Fruit fly (Drosophila melanogaster) whole organism, embryonic: ENCODE results near the gene CG10337.
A peak's percentile ranks its signal among the peaks of the same experiment; 100 is the strongest.

Source experiments
- Awh ChIP-seq: fragments of 200-800 bp; sonication (Bioruptor generic); IDR thresholded peaks from 2 replicates; pipeline ENCODE4, ENCODE4 v1.3.6; 2022; ENCODE audit warnings: missing biosample characterization, missing genetic modification characterization
- C15 ChIP-seq: fragments of 200-800 bp; sonication (Bioruptor generic); IDR thresholded peaks from 3 replicates; pipeline ENCODE4 v1.3.6; 2022; ENCODE audit warnings: missing biosample characterization, missing genetic modification characterization
- CG10565 ChIP-seq: fragments of 200-800 bp; sonication (Bioruptor generic); optimal IDR thresholded peaks from 3 replicates; lab custom pipeline; 2016; ENCODE audit warnings: missing biosample characterization, mild to moderate bottlenecking, missing genetic modification characterization
- CG13894 ChIP-seq: fragments of 200-800 bp; sonication (Bioruptor generic); optimal IDR thresholded peaks from 3 replicates; lab custom pipeline; 2018; ENCODE audit warnings: missing biosample characterization, mild to moderate bottlenecking, missing genetic modification characterization, moderate library complexity
- CG14014 ChIP-seq: fragments of 200-800 bp; sonication (Bioruptor generic); IDR thresholded peaks from 2 replicates; pipeline ENCODE4 v1.3.6; 2022; ENCODE audit warnings: missing biosample characterization, missing genetic modification characterization
- CG15696 ChIP-seq: fragments of 200-800 bp; sonication (Bioruptor generic); optimal IDR thresholded peaks from 2 replicates; lab custom pipeline; 2019; ENCODE audit warnings: missing biosample characterization, mild to moderate bottlenecking, missing genetic modification characterization, moderate library complexity
- CG16863 ChIP-seq: fragments of 200-800 bp; sonication (Bioruptor generic); optimal IDR thresholded peaks from 3 replicates; lab custom pipeline; 2016; ENCODE audit warnings: missing biosample characterization, missing genetic modification characterization
- CG17328 ChIP-seq: fragments of 200-800 bp; sonication (Bioruptor generic); IDR thresholded peaks from 2 replicates; pipeline ENCODE4 v1.3.6; 2022; ENCODE audit warnings: missing biosample characterization, missing genetic modification characterization
- CG17829 ChIP-seq: fragments of 200-800 bp; optimal IDR thresholded peaks from 2 replicates; lab custom pipeline; 2019; ENCODE audit warnings: missing biosample characterization, mild to moderate bottlenecking, missing genetic modification characterization, moderate library complexity
- CG18262 ChIP-seq: fragments of 200-800 bp; optimal IDR thresholded peaks from 3 replicates; lab custom pipeline; 2019; ENCODE audit warnings: missing biosample characterization, mild to moderate bottlenecking, missing genetic modification characterization, moderate library complexity
- CG1832 ChIP-seq: fragments of 200-800 bp; sonication (Bioruptor generic); optimal IDR thresholded peaks from 2 replicates; lab custom pipeline; 2017; ENCODE audit warnings: missing biosample characterization, mild to moderate bottlenecking, missing genetic modification characterization, inconsistent platforms
- CG2116 ChIP-seq: fragments of 200-800 bp; sonication (Bioruptor generic); optimal IDR thresholded peaks from 3 replicates; lab custom pipeline; 2018; ENCODE audit warnings: missing biosample characterization, mild to moderate bottlenecking, missing genetic modification characterization
- CG2129 ChIP-seq: fragments of 200-800 bp; sonication (Bioruptor generic); IDR thresholded peaks from 2 replicates; pipeline ENCODE4 v1.3.6; 2022; ENCODE audit warnings: missing biosample characterization, missing genetic modification characterization; ENCODE audit not compliant: partially characterized antibody
- CG3281 ChIP-seq: fragments of 200-800 bp; sonication (Bioruptor generic); optimal IDR thresholded peaks from 3 replicates; lab custom pipeline; 2017; ENCODE audit warnings: missing biosample characterization, mild to moderate bottlenecking, missing genetic modification characterization
- CG33557 ChIP-seq: fragments of 200-800 bp; sonication (Bioruptor generic); optimal IDR thresholded peaks from 2 replicates; lab custom pipeline; 2019; ENCODE audit warnings: missing biosample characterization, mild to moderate bottlenecking, missing genetic modification characterization, moderate library complexity
- CG34224 ChIP-seq: fragments of 200-800 bp; sonication (Bioruptor generic); IDR thresholded peaks from 3 replicates; pipeline ENCODE4 v1.3.6; 2022; ENCODE audit warnings: missing biosample characterization, missing genetic modification characterization; ENCODE audit not compliant: partially characterized antibody
- CG5180 ChIP-seq: fragments of 200-800 bp; sonication (Bioruptor generic); optimal IDR thresholded peaks from 3 replicates; lab custom pipeline; 2017; ENCODE audit warnings: missing biosample characterization, missing genetic modification characterization, mild to moderate bottlenecking, moderate library complexity, missing genetic modification reagents
- CG5953 ChIP-seq: fragments of 200-800 bp; sonication (Bioruptor generic); IDR thresholded peaks from 2 replicates; pipeline ENCODE4 v1.3.6; 2022; ENCODE audit warnings: missing biosample characterization, missing genetic modification characterization
- CG8359 ChIP-seq: fragments of 200-800 bp; sonication (Bioruptor generic); optimal IDR thresholded peaks from 2 replicates; lab custom pipeline; 2017; ENCODE audit warnings: missing biosample characterization, mild to moderate bottlenecking, missing genetic modification characterization, borderline replicate concordance
- CG9437 ChIP-seq: fragments of 200-800 bp; sonication (Bioruptor generic); optimal IDR thresholded peaks from 2 replicates; lab custom pipeline; 2018; ENCODE audit warnings: missing biosample characterization, mild to moderate bottlenecking, missing genetic modification characterization
- CG9932 ChIP-seq: fragments of 200-800 bp; sonication (Bioruptor generic); IDR thresholded peaks from 2 replicates; pipeline ENCODE4 v1.3.6; 2022; ENCODE audit warnings: missing biosample characterization, missing genetic modification characterization
- CoRest ChIP-seq: fragments of 200-800 bp; sonication (Bioruptor generic); optimal IDR thresholded peaks from 3 replicates; lab custom pipeline; 2018; ENCODE audit warnings: missing biosample characterization, mild to moderate bottlenecking, missing genetic modification characterization, moderate library complexity
- D ChIP-seq, 2 experiments: fragments of 200-800 bp in 1 of 2; fragments of >200 bp in 1 of 2; sonication (Bioruptor generic) in 1 of 2; optimal IDR thresholded peaks; 2 replicates in 1 of 2; 3 replicates in 1 of 2; lab custom pipeline; 2017; ENCODE audit warnings: mild to moderate bottlenecking in 1 of 2, missing biosample characterization in 1 of 2, missing genetic modification characterization in 1 of 2, missing genetic modification reagents in 1 of 2
- Dbx ChIP-seq: fragments of 200-800 bp; sonication (Bioruptor generic); IDR thresholded peaks from 3 replicates; pipeline ENCODE4 v1.3.6; 2022; ENCODE audit warnings: missing biosample characterization, missing genetic modification characterization
- Dfd ChIP-seq, 2 experiments: fragments of >200 bp; optimal IDR thresholded peaks; 2 replicates each; lab custom pipeline; 2017; ENCODE audit warnings: missing biosample characterization in 2 of 2, missing genetic modification characterization in 2 of 2
- Dip3 ChIP-seq: fragments of 200-800 bp; sonication (Bioruptor generic); optimal IDR thresholded peaks from 3 replicates; lab custom pipeline; 2016; ENCODE audit warnings: missing biosample characterization, missing genetic modification characterization
- Dll ChIP-seq: fragments of 200-800 bp; sonication (Bioruptor generic); IDR thresholded peaks from 4 replicates; pipeline ENCODE4 v1.3.6; 2022; ENCODE audit warnings: missing biosample characterization, missing genetic modification characterization; ENCODE audit not compliant: partially characterized antibody
- ERR ChIP-seq: fragments of 200-800 bp; sonication (Bioruptor generic); optimal IDR thresholded peaks from 2 replicates; lab custom pipeline; 2016; ENCODE audit warnings: missing biosample characterization, missing genetic modification characterization
- Fer1 ChIP-seq: fragments of 200-800 bp; sonication (Bioruptor generic); optimal IDR thresholded peaks from 2 replicates; lab custom pipeline; 2017; ENCODE audit warnings: missing biosample characterization, mild to moderate bottlenecking, missing genetic modification characterization
- Jarid2 ChIP-seq: fragments of 200-800 bp; sonication (Bioruptor generic); optimal IDR thresholded peaks from 3 replicates; lab custom pipeline; 2017; ENCODE audit warnings: mild to moderate bottlenecking, missing biosample characterization, missing genetic modification reagents, missing genetic modification characterization
- NC2α ChIP-seq: fragments of 200-800 bp; sonication (Bioruptor generic); optimal IDR thresholded peaks from 2 replicates; lab custom pipeline; 2016; ENCODE audit warnings: missing biosample characterization, missing genetic modification characterization
- Taf1 ChIP-seq: fragments of 200-800 bp; sonication (Bioruptor generic); IDR thresholded peaks from 2 replicates; pipeline ENCODE4 v1.3.6; 2022; ENCODE audit warnings: missing biosample characterization, missing genetic modification characterization
- ab ChIP-seq: fragments of 200-800 bp; sonication (Bioruptor generic); optimal IDR thresholded peaks from 2 replicates; lab custom pipeline; 2016; ENCODE audit warnings: missing biosample characterization, missing genetic modification characterization
- ash1 ChIP-seq: fragments of 200-800 bp; sonication (Bioruptor generic); optimal IDR thresholded peaks from 2 replicates; lab custom pipeline; 2018; ENCODE audit warnings: missing biosample characterization, mild to moderate bottlenecking, missing genetic modification characterization
- ato ChIP-seq: fragments of 200-800 bp; sonication (Bioruptor generic); IDR thresholded peaks from 2 replicates; pipeline ENCODE4 v1.3.6; 2022; ENCODE audit warnings: missing biosample characterization, missing genetic modification characterization; ENCODE audit not compliant: partially characterized antibody
- chif ChIP-seq, 2 experiments: fragments of 200-800 bp; sonication (Bioruptor generic); optimal IDR thresholded peaks; 3 replicates each; lab custom pipeline; 2016; ENCODE audit warnings: missing biosample characterization in 2 of 2, missing genetic modification characterization in 2 of 2
- chm ChIP-seq: fragments of 200-800 bp; sonication (Bioruptor generic); IDR thresholded peaks from 2 replicates; pipeline ENCODE4 v1.3.6; 2022; ENCODE audit warnings: missing biosample characterization, missing genetic modification characterization
- dati ChIP-seq: fragments of 200-800 bp; sonication (Bioruptor generic); IDR thresholded peaks from 2 replicates; pipeline ENCODE4 v1.3.6; 2022; ENCODE audit warnings: missing biosample characterization, missing genetic modification characterization
- ewg ChIP-seq: fragments of 200-800 bp; sonication (Bioruptor generic); optimal IDR thresholded peaks from 3 replicates; lab custom pipeline; 2017; ENCODE audit warnings: mild to moderate bottlenecking, missing biosample characterization, missing genetic modification reagents, missing genetic modification characterization
- maf-S ChIP-seq: fragments of 200-800 bp; sonication (Bioruptor generic); optimal IDR thresholded peaks from 2 replicates; lab custom pipeline; 2016; ENCODE audit warnings: missing biosample characterization, missing genetic modification characterization
- nerfin-1 ChIP-seq: fragments of 200-800 bp; sonication (Bioruptor generic); optimal IDR thresholded peaks from 3 replicates; lab custom pipeline; 2019; ENCODE audit warnings: missing biosample characterization, mild to moderate bottlenecking, missing genetic modification characterization, moderate library complexity
- otp ChIP-seq: fragments of 200-800 bp; sonication (Bioruptor generic); IDR thresholded peaks from 3 replicates; pipeline ENCODE4, ENCODE4 v1.3.6; 2022; ENCODE audit warnings: missing biosample characterization, missing genetic modification characterization
- prd ChIP-seq, 3 experiments: fragments of >200 bp in 2 of 3; fragments of 200-800 bp in 1 of 3; sonication (Bioruptor generic) in 1 of 3; optimal IDR thresholded peaks in 2 of 3; IDR thresholded peaks in 1 of 3; 2 replicates in 2 of 3; 3 replicates in 1 of 3; pipeline versions ENCODE4 v1.3.6 to Lab custom; 2017 to 2022; ENCODE audit warnings: missing biosample characterization in 1 of 3, missing genetic modification characterization in 1 of 3
- sc ChIP-seq, 3 experiments: fragments of >200 bp in 2 of 3; fragments of 200-800 bp in 1 of 3; sonication (Bioruptor generic) in 1 of 3; optimal IDR thresholded peaks; 2 replicates in 2 of 3; 3 replicates in 1 of 3; lab custom pipeline; 2017; ENCODE audit warnings: mild to moderate bottlenecking in 1 of 3, missing biosample characterization in 1 of 3, missing genetic modification characterization in 1 of 3, missing genetic modification reagents in 1 of 3
- sim ChIP-seq: fragments of 200-800 bp; sonication (Bioruptor generic); IDR thresholded peaks from 2 replicates; pipeline ENCODE4 v1.3.6; 2022; ENCODE audit warnings: missing biosample characterization, missing genetic modification characterization
- slou ChIP-seq: fragments of 200-800 bp; sonication (Bioruptor generic); optimal IDR thresholded peaks from 3 replicates; lab custom pipeline; 2016; ENCODE audit warnings: missing biosample characterization, missing genetic modification characterization
- tap ChIP-seq: fragments of 200-800 bp; optimal IDR thresholded peaks from 3 replicates; lab custom pipeline; 2019; ENCODE audit warnings: missing biosample characterization, mild to moderate bottlenecking, missing genetic modification characterization, moderate library complexity
- tgo ChIP-seq: fragments of 200-800 bp; sonication (Bioruptor generic); IDR thresholded peaks from 3 replicates; pipeline ENCODE4 v1.3.6; 2022; ENCODE audit warnings: missing biosample characterization, missing genetic modification characterization
- toy ChIP-seq: fragments of 200-800 bp; sonication (Bioruptor generic); IDR thresholded peaks from 2 replicates; pipeline ENCODE4 v1.3.6; 2022; ENCODE audit warnings: missing biosample characterization, missing genetic modification characterization
- trh ChIP-seq: fragments of 200-800 bp; sonication (Bioruptor generic); optimal IDR thresholded peaks from 2 replicates; lab custom pipeline; 2016; ENCODE audit warnings: missing biosample characterization, missing genetic modification characterization

CG10337 gene

dm6 chr2L:19526316-19526715 is 20.4 kb downstream of the CG10337 start, which contains the start of the genes Dpm1 and CG10137 (continued):
- TF ChIP-seq Taf1 (GFP tag; lab: Robert Waterston, UW) = no peak
- peak; percentile 78 for TF ChIP-seq CG2129 (GFP tag; lab: Robert Waterston, UW)
- TF ChIP-seq ewg = no peak
- TF ChIP-seq CG2116 (GFP tag; lab: Kevin White, UChicago) = peak; percentile 74
- TF ChIP-seq sc (optimal IDR thresholded peaks at IDR 0.05; lab: Kevin White, UChicago) = no peak
- no peak for TF ChIP-seq sc (GFP tag; optimal IDR thresholded peaks at IDR 0.05; lab: Kevin White, UChicago)
- TF ChIP-seq CG33557 = no peak
- no peak for TF ChIP-seq CG5953
- no peak for TF ChIP-seq dati (GFP tag; lab: Robert Waterston, UW)
- TF ChIP-seq Dbx (GFP tag; lab: Robert Waterston, UW) = no peak
- no peak for TF ChIP-seq nerfin-1 (tag; lab: Kevin White, UChicago)
- TF ChIP-seq maf-S (GFP tag; lab: Kevin White, UChicago) = no peak
- TF ChIP-seq CG17328 (GFP tag; lab: Robert Waterston, UW) = no peak
- no peak for TF ChIP-seq ab (GFP tag; lab: Kevin White, UChicago)
- peak; percentile 85 for TF ChIP-seq Dll (GFP tag; lab: Robert Waterston, UW)
- no peak for TF ChIP-seq tgo (GFP tag; lab: Robert Waterston, UW)
- no peak for TF ChIP-seq ERR (GFP tag; lab: Kevin White, UChicago)
- TF ChIP-seq Fer1 = no peak
- TF ChIP-seq CG34224 (GFP tag; lab: Robert Waterston, UW) = peak; percentile 75
- no peak for TF ChIP-seq CG14014 (GFP tag; lab: Robert Waterston, UW)
- no peak for TF ChIP-seq trh (GFP tag; lab: Kevin White, UChicago)
- TF ChIP-seq NC2α (GFP tag; lab: Kevin White, UChicago) = no peak
- TF ChIP-seq CG5180 = no peak
- TF ChIP-seq Jarid2 (GFP tag; lab: Kevin White, UChicago) = no peak
- TF ChIP-seq CG17829 (tag; lab: Kevin White, UChicago) = peak; percentile 12
- TF ChIP-seq CoRest (tag; lab: Kevin White, UChicago) = peak; percentile 44
- no peak for TF ChIP-seq CG15696
- TF ChIP-seq prd (optimal IDR thresholded peaks at IDR 0.05; lab: Kevin White, UChicago) = no peak
- no peak for TF ChIP-seq prd (GFP tag; IDR thresholded peaks at IDR 0.05; lab: Robert Waterston, UW)
- no peak for TF ChIP-seq sim (GFP tag; lab: Robert Waterston, UW)
- TF ChIP-seq otp = no peak
- TF ChIP-seq ato (GFP tag; lab: Robert Waterston, UW) = no peak
- no peak for TF ChIP-seq chm (GFP tag; lab: Robert Waterston, UW)
- no peak for TF ChIP-seq CG1832 (GFP tag; lab: Kevin White, UChicago)
- TF ChIP-seq CG13894 (tag; lab: Kevin White, UChicago) = no peak
- TF ChIP-seq CG3281 (GFP tag; lab: Kevin White, UChicago) = no peak
- no peak for TF ChIP-seq CG10565
- no peak for TF ChIP-seq chif (GFP tag; optimal IDR thresholded peaks at IDR 0.05; lab: Kevin White, UChicago)
- TF ChIP-seq Dip3 (GFP tag; lab: Kevin White, UChicago) = no peak
- TF ChIP-seq CG18262 (tag; lab: Kevin White, UChicago) = peak; percentile 1
- no peak for TF ChIP-seq Dfd (GFP tag; optimal IDR thresholded peaks at IDR 0.05; lab: Kevin White, UChicago)
- no peak for TF ChIP-seq Awh
- TF ChIP-seq CG16863 (GFP tag; lab: Kevin White, UChicago) = no peak
- TF ChIP-seq CG9437 (GFP tag; lab: Kevin White, UChicago) = no peak
- TF ChIP-seq toy (GFP tag; lab: Robert Waterston, UW) = no peak
- TF ChIP-seq C15 = no peak
- TF ChIP-seq ash1 (GFP tag; lab: Kevin White, UChicago) = no peak
- TF ChIP-seq CG9932 = no peak
- TF ChIP-seq slou (GFP tag; lab: Kevin White, UChicago) = no peak
- TF ChIP-seq D (optimal IDR thresholded peaks at IDR 0.05; lab: Kevin White, UChicago) = no peak
- TF ChIP-seq D (GFP tag; optimal IDR thresholded peaks at IDR 0.05; lab: Kevin White, UChicago) = no peak
- TF ChIP-seq CG8359 (GFP tag; lab: Kevin White, UChicago) = no peak
- TF ChIP-seq tap (tag; lab: Kevin White, UChicago) = no peak
